Fruit fly (Drosophila melanogaster) whole organism, embryonic: ENCODE data around the gene RhoGAP19D.
A peak's percentile ranks its signal among the peaks of the same experiment; 100 is the strongest.

Experiments
- Abd-B ChIP-seq: fragments of 200-800 bp; sonication (Bioruptor generic); optimal IDR thresholded peaks from 2 replicates; lab custom pipeline; 2018; ENCODE audit warnings: missing biosample characterization, mild to moderate bottlenecking, missing genetic modification characterization, moderate library complexity
- Bgb ChIP-seq: fragments of 200-800 bp; sonication (Bioruptor generic); IDR thresholded peaks from 2 replicates; pipeline ENCODE4 v1.3.6; 2022; ENCODE audit warnings: missing biosample characterization, missing genetic modification characterization; ENCODE audit not compliant: partially characterized antibody
- CG10565 ChIP-seq: fragments of 200-800 bp; sonication (Bioruptor generic); optimal IDR thresholded peaks from 3 replicates; lab custom pipeline; 2016; ENCODE audit warnings: missing biosample characterization, mild to moderate bottlenecking, missing genetic modification characterization
- CG11398 ChIP-seq: fragments of 200-800 bp; sonication (Bioruptor generic); optimal IDR thresholded peaks from 2 replicates; lab custom pipeline; 2016; ENCODE audit warnings: missing biosample characterization, missing genetic modification characterization
- CG11695 ChIP-seq: fragments of 200-800 bp; sonication (Bioruptor generic); IDR thresholded peaks from 3 replicates; pipeline ENCODE4 v1.3.6; 2022; ENCODE audit warnings: missing biosample characterization, missing genetic modification characterization
- CG11723 ChIP-seq: fragments of 200-800 bp; sonication (Bioruptor generic); optimal IDR thresholded peaks from 2 replicates; lab custom pipeline; 2017; ENCODE audit warnings: missing biosample characterization, mild to moderate bottlenecking, missing genetic modification characterization
- CG13624 ChIP-seq: fragments of 200-800 bp; sonication (Bioruptor generic); optimal IDR thresholded peaks from 2 replicates; lab custom pipeline; 2016; ENCODE audit warnings: missing biosample characterization, missing genetic modification characterization
- CG14965 ChIP-seq: fragments of 200-800 bp; sonication (Bioruptor generic); optimal IDR thresholded peaks from 2 replicates; lab custom pipeline; 2016; ENCODE audit warnings: missing biosample characterization, missing genetic modification characterization, borderline replicate concordance
- CG1647 ChIP-seq: fragments of 200-800 bp; sonication (Bioruptor generic); optimal IDR thresholded peaks from 3 replicates; lab custom pipeline; 2016; ENCODE audit warnings: missing biosample characterization, missing genetic modification characterization
- CG2129 ChIP-seq: fragments of 200-800 bp; sonication (Bioruptor generic); IDR thresholded peaks from 2 replicates; pipeline ENCODE4 v1.3.6; 2022; ENCODE audit warnings: missing biosample characterization, missing genetic modification characterization; ENCODE audit not compliant: partially characterized antibody
- CG30020 ChIP-seq: fragments of 200-800 bp; optimal IDR thresholded peaks from 2 replicates; lab custom pipeline; 2019; ENCODE audit warnings: missing biosample characterization, mild to moderate bottlenecking, missing genetic modification characterization, moderate library complexity
- CG33557 ChIP-seq: fragments of 200-800 bp; sonication (Bioruptor generic); optimal IDR thresholded peaks from 2 replicates; lab custom pipeline; 2019; ENCODE audit warnings: missing biosample characterization, mild to moderate bottlenecking, missing genetic modification characterization, moderate library complexity
- CG3407 ChIP-seq: fragments of 200-800 bp; sonication (Bioruptor generic); optimal IDR thresholded peaks from 2 replicates; lab custom pipeline; 2018; ENCODE audit warnings: missing biosample characterization, mild to moderate bottlenecking, missing genetic modification characterization
- CG4424 ChIP-seq: fragments of 200-800 bp; sonication (Bioruptor generic); optimal IDR thresholded peaks from 3 replicates; lab custom pipeline; 2016; ENCODE audit warnings: missing biosample characterization, missing genetic modification characterization
- CG6689 ChIP-seq: fragments of 200-800 bp; sonication (Bioruptor generic); IDR thresholded peaks from 2 replicates; pipeline ENCODE4 v1.3.6; 2022; ENCODE audit warnings: missing biosample characterization, missing genetic modification characterization
- CG7928 ChIP-seq: fragments of 200-800 bp; sonication (Bioruptor generic); optimal IDR thresholded peaks from 2 replicates; lab custom pipeline; 2017; ENCODE audit warnings: missing biosample characterization, mild to moderate bottlenecking, missing genetic modification characterization
- CG8281 ChIP-seq: fragments of 200-800 bp; sonication (Bioruptor generic); optimal IDR thresholded peaks from 2 replicates; lab custom pipeline; 2018; ENCODE audit warnings: missing biosample characterization, mild to moderate bottlenecking, missing genetic modification characterization, moderate library complexity
- CG8944 ChIP-seq: fragments of 200-800 bp; sonication (Bioruptor generic); optimal IDR thresholded peaks from 3 replicates; lab custom pipeline; 2016; ENCODE audit warnings: missing biosample characterization, missing genetic modification characterization
- CG9797 ChIP-seq: fragments of 200-800 bp; sonication (Bioruptor generic); optimal IDR thresholded peaks from 3 replicates; lab custom pipeline; 2018; ENCODE audit warnings: missing biosample characterization, mild to moderate bottlenecking, missing genetic modification characterization
- Chrac-16 ChIP-seq: fragments of 200-800 bp; sonication (Bioruptor generic); optimal IDR thresholded peaks from 3 replicates; lab custom pipeline; 2016; ENCODE audit warnings: missing biosample characterization, missing genetic modification characterization
- CoRest ChIP-seq: fragments of 200-800 bp; sonication (Bioruptor generic); optimal IDR thresholded peaks from 3 replicates; lab custom pipeline; 2018; ENCODE audit warnings: missing biosample characterization, mild to moderate bottlenecking, missing genetic modification characterization, moderate library complexity
- Deaf1 ChIP-seq: fragments of 200-800 bp; optimal IDR thresholded peaks from 3 replicates; lab custom pipeline; 2019; ENCODE audit warnings: missing biosample characterization, mild to moderate bottlenecking, missing genetic modification characterization, moderate library complexity
- Dll ChIP-seq: fragments of 200-800 bp; sonication (Bioruptor generic); IDR thresholded peaks from 4 replicates; pipeline ENCODE4 v1.3.6; 2022; ENCODE audit warnings: missing biosample characterization, missing genetic modification characterization; ENCODE audit not compliant: partially characterized antibody
- ERR ChIP-seq: fragments of 200-800 bp; sonication (Bioruptor generic); optimal IDR thresholded peaks from 2 replicates; lab custom pipeline; 2016; ENCODE audit warnings: missing biosample characterization, missing genetic modification characterization
- Ets65A ChIP-seq: fragments of 200-800 bp; sonication (Bioruptor generic); peaks from one replicate; lab custom pipeline; 2016; ENCODE audit warnings: missing biosample characterization, missing genetic modification characterization
- Gsc ChIP-seq: fragments of 200-800 bp; sonication (Bioruptor generic); IDR thresholded peaks from 2 replicates; pipeline ENCODE4 v1.3.6; 2022; ENCODE audit warnings: missing biosample characterization, missing genetic modification characterization
- HLH54F ChIP-seq: fragments of 200-800 bp; sonication (Bioruptor generic); optimal IDR thresholded peaks from 3 replicates; lab custom pipeline; 2016; ENCODE audit warnings: missing biosample characterization, missing genetic modification characterization
- Hsf ChIP-seq: fragments of 200-800 bp; sonication (Bioruptor generic); optimal IDR thresholded peaks from 3 replicates; lab custom pipeline; 2016; ENCODE audit warnings: missing biosample characterization, missing genetic modification characterization
- MBD-R2 ChIP-seq: fragments of 200-800 bp; sonication (Bioruptor generic); IDR thresholded peaks from 2 replicates; pipeline ENCODE4 v1.3.6; 2022; ENCODE audit warnings: missing biosample characterization, missing genetic modification characterization
- Mes4 ChIP-seq: fragments of 200-800 bp; sonication (Bioruptor generic); optimal IDR thresholded peaks from 2 replicates; lab custom pipeline; 2016; ENCODE audit warnings: missing biosample characterization, missing genetic modification characterization
- NK7.1 ChIP-seq: fragments of 200-800 bp; sonication (Bioruptor generic); optimal IDR thresholded peaks from 3 replicates; lab custom pipeline; 2016; ENCODE audit warnings: missing biosample characterization, missing genetic modification characterization
- NfI ChIP-seq: fragments of 200-800 bp; sonication (Bioruptor generic); optimal IDR thresholded peaks from 3 replicates; lab custom pipeline; 2018; ENCODE audit warnings: missing biosample characterization, mild to moderate bottlenecking, missing genetic modification characterization, moderate library complexity
- PHDP ChIP-seq: fragments of 200-800 bp; sonication (Bioruptor generic); optimal IDR thresholded peaks from 3 replicates; lab custom pipeline; 2018; ENCODE audit warnings: missing biosample characterization, mild to moderate bottlenecking, missing genetic modification characterization, moderate library complexity
- Six4 ChIP-seq: fragments of 200-800 bp; sonication (Bioruptor generic); optimal IDR thresholded peaks from 2 replicates; lab custom pipeline; 2016; ENCODE audit warnings: missing biosample characterization, missing genetic modification characterization
- Vsx1 ChIP-seq: fragments of 200-800 bp; sonication (Bioruptor generic); optimal IDR thresholded peaks from 2 replicates; lab custom pipeline; 2017; ENCODE audit warnings: missing biosample characterization, mild to moderate bottlenecking, missing genetic modification characterization, missing genetic modification reagents
- ac ChIP-seq: fragments of 200-800 bp; sonication (Bioruptor generic); optimal IDR thresholded peaks from 3 replicates; lab custom pipeline; 2017; ENCODE audit warnings: missing biosample characterization, mild to moderate bottlenecking, missing genetic modification characterization
- ara ChIP-seq: fragments of 200-800 bp; sonication (Bioruptor generic); IDR thresholded peaks from 2 replicates; pipeline ENCODE4 v1.3.6; 2022; ENCODE audit warnings: missing biosample characterization, missing genetic modification characterization
- br ChIP-seq: fragments of >200 bp; optimal IDR thresholded peaks from 2 replicates; lab custom pipeline; 2017
- btn ChIP-seq: fragments of 200-800 bp; sonication (Bioruptor generic); optimal IDR thresholded peaks from 2 replicates; lab custom pipeline; 2016; ENCODE audit warnings: missing biosample characterization, missing genetic modification characterization
- danr ChIP-seq: fragments of 200-800 bp; sonication (Bioruptor generic); IDR thresholded peaks from 2 replicates; pipeline ENCODE4 v1.3.6; 2022; ENCODE audit warnings: missing biosample characterization, missing genetic modification characterization
- dimm ChIP-seq: fragments of 200-800 bp; sonication (Bioruptor generic); IDR thresholded peaks from 2 replicates; pipeline ENCODE4 v1.3.6; 2022; ENCODE audit warnings: missing biosample characterization, missing genetic modification characterization
- dmrt99B ChIP-seq: fragments of 200-800 bp; sonication (Bioruptor generic); optimal IDR thresholded peaks from 2 replicates; lab custom pipeline; 2018; ENCODE audit warnings: missing biosample characterization, mild to moderate bottlenecking, missing genetic modification characterization, moderate library complexity
- fd64A ChIP-seq: fragments of 200-800 bp; sonication (Bioruptor generic); optimal IDR thresholded peaks from 3 replicates; lab custom pipeline; 2018; ENCODE audit warnings: missing biosample characterization, mild to moderate bottlenecking, missing genetic modification characterization
- ftz-f1 ChIP-seq: fragments of 200-800 bp; sonication (Bioruptor generic); optimal IDR thresholded peaks from 2 replicates; lab custom pipeline; 2016; ENCODE audit warnings: missing biosample characterization, missing genetic modification characterization
- fu2 ChIP-seq: fragments of 200-800 bp; sonication (Bioruptor generic); optimal IDR thresholded peaks from 2 replicates; lab custom pipeline; 2016; ENCODE audit warnings: missing biosample characterization, missing genetic modification characterization
- grau ChIP-seq: fragments of 200-800 bp; optimal IDR thresholded peaks from 3 replicates; lab custom pipeline; 2019; ENCODE audit warnings: missing biosample characterization, mild to moderate bottlenecking, missing genetic modification characterization, moderate library complexity
- klu ChIP-seq: fragments of 200-800 bp; sonication (Bioruptor generic); IDR thresholded peaks from 2 replicates; pipeline ENCODE4 v1.3.6; 2022; ENCODE audit warnings: missing biosample characterization, missing genetic modification characterization
- lmd ChIP-seq: fragments of 200-800 bp; sonication (Bioruptor generic); IDR thresholded peaks from 2 replicates; pipeline ENCODE4 v1.3.6; 2022; ENCODE audit warnings: missing biosample characterization, missing genetic modification characterization
- odd ChIP-seq: fragments of 200-800 bp; sonication (Bioruptor generic); optimal IDR thresholded peaks from 2 replicates; lab custom pipeline; 2017; ENCODE audit warnings: missing biosample characterization, mild to moderate bottlenecking, missing genetic modification characterization
- repo ChIP-seq: fragments of 200-800 bp; sonication (Bioruptor generic); optimal IDR thresholded peaks from 2 replicates; lab custom pipeline; 2016; ENCODE audit warnings: missing biosample characterization, missing genetic modification characterization
- slou ChIP-seq: fragments of 200-800 bp; sonication (Bioruptor generic); optimal IDR thresholded peaks from 3 replicates; lab custom pipeline; 2016; ENCODE audit warnings: missing biosample characterization, missing genetic modification characterization
- wor ChIP-seq: fragments of 200-800 bp; sonication (Bioruptor generic); IDR thresholded peaks from 2 replicates; pipeline ENCODE4 v1.3.6; 2022; ENCODE audit warnings: missing biosample characterization, missing genetic modification characterization

Gene RhoGAP19D

DNA sequence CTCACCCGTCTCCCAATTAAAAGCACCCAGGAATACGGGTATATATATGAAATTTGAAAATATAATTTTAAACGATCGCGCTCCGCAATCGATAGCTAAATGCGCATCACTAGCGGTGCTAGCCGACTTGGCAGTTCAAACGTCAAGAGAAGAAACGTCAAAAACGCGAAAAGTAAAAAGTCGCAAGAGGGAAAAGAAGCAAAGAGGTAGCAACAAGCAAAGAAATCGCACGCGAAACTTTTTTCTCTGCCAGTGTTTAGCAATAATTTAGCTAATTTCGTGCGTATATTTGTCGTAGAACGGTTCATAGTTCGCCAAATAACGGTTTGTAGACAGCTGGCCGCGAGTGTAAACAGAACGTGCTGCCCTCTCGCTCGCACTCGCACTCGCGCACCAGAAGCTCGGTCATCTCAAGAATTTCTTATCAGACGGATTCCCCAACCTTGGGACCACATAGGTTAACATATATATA is 924 bp upstream of the RhoGAP19D start, which contains the start of gene CG1812 (continued):
- TF ChIP-seq fd64A, result no peak
- no peak for TF ChIP-seq br (lab: Kevin White, UChicago)
- no peak for TF ChIP-seq CG33557 (GFP tag; lab: Kevin White, UChicago)
- TF ChIP-seq btn (GFP tag; lab: Kevin White, UChicago), result no peak
- TF ChIP-seq CG11695 (GFP tag; lab: Robert Waterston, UW), result peak; percentile 74; the same call in 2 of the 3 replicates
- peak; percentile 15 for TF ChIP-seq CG13624 (GFP tag; lab: Kevin White, UChicago)
- TF ChIP-seq NfI (GFP tag; lab: Kevin White, UChicago), result peak; percentile 27
- peak; percentile 34 for TF ChIP-seq PHDP (tag; lab: Kevin White, UChicago)
- peak; percentile 70 for TF ChIP-seq MBD-R2
- no peak for TF ChIP-seq ERR (GFP tag; lab: Kevin White, UChicago)
- no peak for TF ChIP-seq CG4424
- no peak for TF ChIP-seq CG8281 (tag; lab: Kevin White, UChicago)
- TF ChIP-seq CG14965, result no peak
- peak; percentile 68 for TF ChIP-seq ara (GFP tag; lab: Robert Waterston, UW)
- TF ChIP-seq dmrt99B (tag; lab: Kevin White, UChicago), result peak; percentile 32
- TF ChIP-seq CG6689 (GFP tag; lab: Robert Waterston, UW), result peak; percentile 50
- no peak for TF ChIP-seq Chrac-16 (GFP tag; lab: Kevin White, UChicago)
- no peak for TF ChIP-seq CG10565 (GFP tag; lab: Kevin White, UChicago)
- TF ChIP-seq CG3407, result no peak
- no peak for TF ChIP-seq fu2 (GFP tag; lab: Kevin White, UChicago)
- no peak for TF ChIP-seq Abd-B
- no peak; the same call in 1 of the 2 replicates for TF ChIP-seq Bgb (GFP tag; lab: Robert Waterston, UW)
- TF ChIP-seq CoRest (tag; lab: Kevin White, UChicago), result peak; percentile 35
- peak; percentile 26 for TF ChIP-seq CG8944
- peak; percentile 47 for TF ChIP-seq Hsf (GFP tag; lab: Kevin White, UChicago)
- no peak for TF ChIP-seq Vsx1 (GFP tag; lab: Kevin White, UChicago)
- TF ChIP-seq CG11723 (GFP tag; lab: Kevin White, UChicago), result no peak
- TF ChIP-seq CG7928 (GFP tag; lab: Kevin White, UChicago), result no peak
- peak; percentile 81 for TF ChIP-seq Ets65A (GFP tag; lab: Kevin White, UChicago)
- TF ChIP-seq CG30020 (tag; lab: Kevin White, UChicago), result no peak
- no peak for TF ChIP-seq Gsc
- TF ChIP-seq wor, result no peak
- TF ChIP-seq lmd (GFP tag; lab: Robert Waterston, UW), result 0 out of 2 replicates have a peak, but pooled peaks have one; percentile 19
- TF ChIP-seq dimm (GFP tag; lab: Robert Waterston, UW), result no peak
- TF ChIP-seq grau, result peak; percentile 46
- no peak for TF ChIP-seq repo (GFP tag; lab: Kevin White, UChicago)
- TF ChIP-seq Dll (GFP tag; lab: Robert Waterston, UW), result no peak
- no peak for TF ChIP-seq slou (GFP tag; lab: Kevin White, UChicago)
- TF ChIP-seq Deaf1, result no peak
- TF ChIP-seq CG11398 (GFP tag; lab: Kevin White, UChicago), result no peak
- TF ChIP-seq CG2129 (GFP tag; lab: Robert Waterston, UW), result no peak
- TF ChIP-seq odd, result no peak
- TF ChIP-seq HLH54F (GFP tag; lab: Kevin White, UChicago), result no peak
- TF ChIP-seq CG1647 (GFP tag; lab: Kevin White, UChicago), result no peak
- no peak for TF ChIP-seq klu
- no peak for TF ChIP-seq NK7.1 (GFP tag; lab: Kevin White, UChicago)
- no peak for TF ChIP-seq ac (GFP tag; lab: Kevin White, UChicago)
- TF ChIP-seq danr (GFP tag; lab: Robert Waterston, UW), result no peak
- no peak for TF ChIP-seq Six4 (GFP tag; lab: Kevin White, UChicago)
- no peak for TF ChIP-seq Mes4 (GFP tag; lab: Kevin White, UChicago)
- TF ChIP-seq CG9797 (GFP tag; lab: Kevin White, UChicago), result no peak
- TF ChIP-seq ftz-f1 (GFP tag; lab: Kevin White, UChicago), result peak; percentile 88
